Worm (Caenorhabditis elegans): ENCODE measurements around the gene ZK938.12.

DNA sequence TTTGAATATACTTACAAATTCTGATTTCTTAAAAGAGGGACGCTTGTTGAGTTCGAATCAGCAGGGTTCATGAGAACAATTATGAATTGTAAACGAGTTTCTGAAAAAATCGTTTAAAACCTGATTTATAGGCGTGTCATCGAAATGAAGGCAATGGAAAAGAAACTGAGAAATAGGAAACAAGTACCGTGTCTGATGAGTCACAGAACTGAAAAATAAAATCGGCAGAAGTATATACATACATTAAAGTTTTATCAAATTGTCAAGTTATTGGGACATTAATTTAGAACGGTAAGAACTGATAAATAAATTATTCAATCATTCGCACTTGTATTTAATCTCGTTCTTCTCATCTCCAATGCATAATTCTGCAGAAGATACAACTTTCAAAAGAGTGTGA, 14.1 kb downstream of the ZK938.12 start, which contains the start of gene chil-9:
- TF ChIP-seq ama-1 (optimal IDR thresholded peaks at IDR 0.05) (no peak), elt-1 (tag; optimal IDR thresholded peaks at IDR 0.05) (no peak), sma-9 (GFP tag; optimal IDR thresholded peaks at IDR 0.05) (no peak), sma-9 (tag; optimal IDR thresholded peaks at IDR 0.05) (no peak), ceh-16 (tag; optimal IDR thresholded peaks at IDR 0.05) (no peak), snpc-4 (tag; optimal IDR thresholded peaks at IDR 0.05) (no peak), unc-55 (GFP tag; optimal IDR thresholded peaks at IDR 0.05) (no peak), R02D3.7 (tag; optimal IDR thresholded peaks at IDR 0.05) (no peak), alr-1 (tag; optimal IDR thresholded peaks at IDR 0.05) (no peak), nhr-11 (tag; optimal IDR thresholded peaks at IDR 0.05) (no peak)

Data from whole organism, L2 larva.